Worm (Caenorhabditis elegans): ENCODE results near the gene B0001.8.

The B0001.8 gene

DNA sequence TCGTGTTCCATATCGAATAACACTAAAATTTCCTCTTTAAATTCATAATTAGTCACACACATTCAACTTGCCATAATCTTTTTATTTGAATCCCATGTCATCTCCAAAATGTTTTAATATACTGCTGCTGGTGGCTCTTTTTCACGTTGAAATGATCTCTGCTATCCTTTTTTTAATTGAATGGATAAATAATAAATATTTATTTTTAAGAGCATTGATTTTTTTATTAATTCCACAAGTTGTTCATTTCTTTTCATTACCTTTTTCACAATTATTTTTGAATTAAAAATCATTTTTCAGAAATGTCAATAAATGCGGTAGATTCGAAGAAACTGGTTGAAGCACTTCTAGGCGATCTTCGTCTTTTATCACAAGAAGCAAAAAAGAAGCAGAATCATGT lies 44.4 kb downstream of the B0001.8 start, which contains the start of gene mon-2:
Gene mon-2, plus strand, starts transcription at position 301 of the 400 bp plus-strand sequence.
- no peak for TF ChIP-seq lsy-12 (tag; optimal IDR thresholded peaks at IDR 0.05)
- TF ChIP-seq fkh-2 (tag; optimal IDR thresholded peaks at IDR 0.05): no peak
- TF ChIP-seq elt-2 (tag; optimal IDR thresholded peaks at IDR 0.05): no peak
- no peak for TF ChIP-seq R02D3.7 (tag; optimal IDR thresholded peaks at IDR 0.05)
- TF ChIP-seq nfya-1 (tag; optimal IDR thresholded peaks at IDR 0.05; ENCODE audit: insufficient read depth): no peak
- TF ChIP-seq unc-39 (tag; optimal IDR thresholded peaks at IDR 0.05): no peak
- no peak for TF ChIP-seq fkh-10 (GFP tag; optimal IDR thresholded peaks at IDR 0.05)

DNA sequence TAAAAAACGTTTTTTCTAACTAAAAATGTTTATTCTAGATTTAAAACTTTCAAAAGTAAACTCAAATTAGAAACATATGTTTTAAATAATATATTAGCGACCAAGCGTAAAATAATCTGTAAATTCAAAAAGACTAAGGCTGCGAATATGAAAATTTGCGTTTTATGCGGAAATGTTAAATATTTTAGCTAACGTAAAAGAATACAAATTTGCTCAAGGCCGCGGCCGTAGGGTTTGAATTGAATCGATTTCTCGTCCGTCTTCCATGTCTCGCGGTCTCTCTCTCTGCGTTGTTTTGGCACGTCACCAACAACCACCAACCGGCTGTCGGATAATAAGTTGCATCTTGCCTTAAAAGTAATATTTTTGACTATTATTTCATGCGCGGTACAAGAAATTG lies 47.0 kb downstream of the B0001.8 start, which contains the start of gene F11A10.5:
Gene F11A10.5, plus strand, starts transcription at position 301 of the 400 bp plus-strand sequence.
- no peak for TF ChIP-seq mml-1 (tag; optimal IDR thresholded peaks at IDR 0.05)
- no peak for TF ChIP-seq tbx-2 (tag; optimal IDR thresholded peaks at IDR 0.05)
- TF ChIP-seq nhr-67 (tag; optimal IDR thresholded peaks at IDR 0.05): no peak
- TF ChIP-seq elt-1 (tag; optimal IDR thresholded peaks at IDR 0.05): no peak
- TF ChIP-seq nhr-77 (tag; optimal IDR thresholded peaks at IDR 0.05): no peak
- peak; percentile 7 for TF ChIP-seq nhr-23 (tag; optimal IDR thresholded peaks at IDR 0.05)
- peak; percentile 41 for TF ChIP-seq lin-15B (tag; optimal IDR thresholded peaks at IDR 0.05)
- TF ChIP-seq hmg-11 (tag; optimal IDR thresholded peaks at IDR 0.05): no peak
- TF ChIP-seq nhr-25 (tag; optimal IDR thresholded peaks at IDR 0.05): peak; percentile 22

DNA sequence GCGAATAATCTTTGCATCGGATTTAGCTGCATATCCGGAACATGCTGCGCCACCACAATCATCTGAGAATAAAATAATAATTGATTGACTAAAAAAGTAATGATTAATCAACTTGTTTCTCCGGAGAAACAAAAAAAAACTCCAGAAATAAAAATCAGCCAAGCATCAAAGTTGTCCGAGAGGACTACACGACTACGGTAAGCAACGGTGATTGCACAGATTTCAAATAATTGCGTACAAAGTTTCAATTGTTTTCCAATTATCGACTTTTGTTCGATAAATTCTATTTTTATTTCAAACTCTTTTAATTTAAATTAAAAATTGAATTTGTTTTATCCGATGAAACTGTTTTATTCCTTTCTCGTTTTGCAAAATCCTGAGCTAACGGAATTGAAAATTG lies 47.5 kb downstream of the B0001.8 start, which contains the start of gene cpsf-4:
Gene cpsf-4, minus strand, starts transcription at position 62 of the 400 bp plus-strand sequence.
- TF ChIP-seq nfya-1 (tag; optimal IDR thresholded peaks at IDR 0.05; ENCODE audit: insufficient read depth) (no peak), ceh-16 (tag; optimal IDR thresholded peaks at IDR 0.05) (no peak), snpc-4 (tag; optimal IDR thresholded peaks at IDR 0.05) (no peak), nhr-77 (tag; optimal IDR thresholded peaks at IDR 0.05) (no peak), ztf-11 (tag; optimal IDR thresholded peaks at IDR 0.05) (no peak)

DNA sequence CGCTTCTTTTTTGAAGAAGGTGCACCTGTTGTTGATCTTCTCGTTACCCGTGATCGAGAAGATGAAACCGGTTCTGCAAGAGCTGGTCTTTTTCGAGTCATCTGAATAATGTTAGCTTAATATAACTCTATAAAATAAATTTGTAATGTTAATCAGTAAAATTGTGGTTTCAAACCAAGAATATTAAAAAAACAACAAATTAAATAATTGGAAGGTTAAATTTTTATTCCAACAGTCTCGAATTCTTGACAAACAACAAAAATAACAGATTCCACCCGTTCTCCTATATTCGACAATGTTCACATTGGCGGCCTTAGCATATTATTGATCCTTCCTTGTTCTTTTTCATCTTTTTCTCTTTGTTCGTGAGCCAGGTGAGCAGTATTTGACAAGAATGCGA lies 48.7 kb downstream of the B0001.8 start, which contains the start of gene mig-32:
Gene mig-32, minus strand, starts transcription at position 101 of the 400 bp plus-strand sequence.
- TF ChIP-seq nhr-77 (tag; optimal IDR thresholded peaks at IDR 0.05) (no peak), ztf-4 (tag; optimal IDR thresholded peaks at IDR 0.05) (no peak), ceh-9 (tag; optimal IDR thresholded peaks at IDR 0.05) (no peak), nhr-28 (tag; optimal IDR thresholded peaks at IDR 0.05) (no peak), ceh-16 (tag; optimal IDR thresholded peaks at IDR 0.05) (no peak), lsy-12 (tag; optimal IDR thresholded peaks at IDR 0.05) (no peak), lin-15B (tag; optimal IDR thresholded peaks at IDR 0.05) (no peak), fkh-10 (GFP tag; optimal IDR thresholded peaks at IDR 0.05) (no peak), nhr-43 (tag; optimal IDR thresholded peaks at IDR 0.05; ENCODE audit: poor library complexity, severe bottlenecking) (no peak), nhr-67 (tag; optimal IDR thresholded peaks at IDR 0.05) (no peak)

DNA sequence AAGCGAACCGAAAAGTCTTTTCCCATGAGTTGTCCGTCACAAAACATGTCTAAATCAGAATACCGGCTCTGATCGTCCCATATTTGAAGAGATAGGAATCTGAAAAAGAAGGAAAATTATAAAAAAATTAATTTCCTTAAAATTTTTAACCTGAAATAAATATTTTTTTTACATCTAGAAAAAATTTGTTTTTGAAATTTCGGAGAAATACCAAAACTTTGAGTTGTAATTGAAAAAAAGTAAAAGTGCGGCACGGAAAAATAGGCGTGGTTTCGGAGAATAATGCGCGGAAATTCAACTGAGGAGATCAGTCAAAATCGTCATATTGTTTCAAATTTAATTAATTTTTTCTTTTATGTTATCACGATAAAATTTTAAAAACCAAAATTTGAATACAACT lies 51.3 kb downstream of the B0001.8 start, which contains the start of gene F11A10.6:
Gene F11A10.6, minus strand, starts transcription at position 101 of the 400 bp plus-strand sequence.
- no peak for TF ChIP-seq elt-2 (tag; optimal IDR thresholded peaks at IDR 0.05)
- TF ChIP-seq elt-1 (tag; optimal IDR thresholded peaks at IDR 0.05): no peak
- TF ChIP-seq jun-1 (tag; optimal IDR thresholded peaks at IDR 0.05): no peak
- TF ChIP-seq nhr-28 (tag; optimal IDR thresholded peaks at IDR 0.05): no peak
- no peak for TF ChIP-seq ama-1 (optimal IDR thresholded peaks at IDR 0.05)
- TF ChIP-seq ZK546.5 (tag; optimal IDR thresholded peaks at IDR 0.05): no peak
- no peak for TF ChIP-seq ceh-82 (tag; optimal IDR thresholded peaks at IDR 0.05)
- TF ChIP-seq lsy-12 (tag; optimal IDR thresholded peaks at IDR 0.05): no peak
- TF ChIP-seq mdl-1 (tag; optimal IDR thresholded peaks at IDR 0.05): no peak
- no peak for TF ChIP-seq mml-1 (tag; optimal IDR thresholded peaks at IDR 0.05)

DNA sequence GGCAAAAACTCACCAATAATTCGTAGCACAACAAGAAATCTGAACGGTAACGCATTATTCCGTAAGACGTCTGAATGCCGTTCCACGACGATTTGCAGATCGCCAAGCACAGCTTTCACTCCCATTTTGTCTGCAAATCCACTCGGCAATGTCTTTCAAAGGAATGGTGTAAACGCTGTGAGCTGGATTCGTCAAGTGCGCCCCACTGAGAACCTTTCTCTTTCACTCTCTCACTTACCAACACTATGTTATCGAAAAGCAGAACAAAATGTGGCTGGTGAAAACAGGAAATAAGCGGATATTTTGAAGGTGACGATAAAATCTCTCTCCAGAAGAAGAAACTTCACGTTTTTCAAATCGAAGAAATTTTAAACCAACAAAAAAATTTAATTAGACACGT lies 52.0 kb downstream of the B0001.8 start:
- TF ChIP-seq nhr-237 (tag; optimal IDR thresholded peaks at IDR 0.05) (no peak), skn-1 (tag; optimal IDR thresholded peaks at IDR 0.05) (peak; percentile 31), ceh-9 (tag; optimal IDR thresholded peaks at IDR 0.05) (no peak), eor-1 (tag; optimal IDR thresholded peaks at IDR 0.05) (no peak), lin-39 (tag; optimal IDR thresholded peaks at IDR 0.05) (peak; percentile 35), fkh-2 (tag; optimal IDR thresholded peaks at IDR 0.05) (no peak), nhr-77 (tag; optimal IDR thresholded peaks at IDR 0.05) (no peak), nfya-1 (tag; optimal IDR thresholded peaks at IDR 0.05; ENCODE audit: insufficient read depth) (peak; percentile 61), nhr-25 (tag; optimal IDR thresholded peaks at IDR 0.05) (peak; percentile 65), lin-15B (tag; optimal IDR thresholded peaks at IDR 0.05) (peak; percentile 81), snpc-4 (tag; optimal IDR thresholded peaks at IDR 0.05) (peak; percentile 24), nhr-76 (tag; optimal IDR thresholded peaks at IDR 0.05) (no peak), pqm-1 (tag; optimal IDR thresholded peaks at IDR 0.05) (no peak), pha-4 (tag; optimal IDR thresholded peaks at IDR 0.05) (peak; percentile 69), sea-2 (GFP tag; optimal IDR thresholded peaks at IDR 0.05) (no peak), egl-5 (tag; optimal IDR thresholded peaks at IDR 0.05) (peak; percentile 26)

Data from whole organism, L3 larva.